Fruit fly (Drosophila melanogaster): ENCODE results near the gene CG44094.

- TF ChIP-seq CG8478 (optimal IDR thresholded peaks at IDR 0.05) (no peak), CTCF (optimal IDR thresholded peaks at IDR 0.05) (no peak)
Observed at dm6 chr3R:14589483-14589882, 13.1 kb upstream of the CG44094 start.

All from S2 (cell line).